Fruit fly (Drosophila melanogaster): ENCODE data around the gene CG12728.

Gene CG12728

DNA sequence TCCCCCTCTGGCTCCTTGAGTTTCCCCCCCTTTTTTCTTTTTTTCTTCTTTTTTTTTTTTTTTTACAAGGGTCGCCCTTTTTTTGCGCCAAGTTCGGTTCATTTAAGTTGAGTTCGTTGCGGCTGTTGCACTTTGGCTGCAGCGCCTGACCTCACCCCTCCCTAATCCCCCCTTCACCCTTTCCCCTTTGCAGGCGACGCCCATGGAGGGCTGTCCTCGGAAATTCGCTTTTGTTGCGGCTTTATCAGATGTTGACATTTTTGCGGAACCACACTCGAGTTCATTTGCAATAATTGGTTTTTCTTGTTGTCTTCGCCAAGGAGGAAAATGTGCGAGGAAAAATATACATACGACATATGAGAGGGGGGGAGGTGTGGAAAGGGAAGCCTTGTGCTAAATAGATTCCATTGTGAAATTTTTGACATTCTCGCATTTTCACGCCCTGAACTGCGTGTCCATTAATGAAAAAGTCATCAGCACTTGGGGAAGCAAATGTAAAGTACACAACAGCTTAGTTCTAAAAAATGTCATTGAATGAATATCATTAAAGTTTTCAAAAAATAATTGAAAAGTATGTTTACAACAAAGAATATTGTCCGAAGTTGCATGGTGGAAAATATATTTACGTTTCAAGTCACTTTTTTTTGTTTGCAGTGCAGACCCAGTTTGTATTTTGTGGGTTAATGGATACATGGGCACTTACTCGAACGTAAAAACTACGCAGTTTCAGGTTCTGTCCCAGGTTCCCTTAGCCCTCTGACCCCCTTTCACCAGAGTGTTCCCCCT, 32.1 kb downstream of the CG12728 start:
- TF ChIP-seq psq (optimal IDR thresholded peaks at IDR 0.05) (no peak), CG8478 (optimal IDR thresholded peaks at IDR 0.05) (no peak), EcR (GFP tag; optimal IDR thresholded peaks at IDR 0.05) (no peak), Dll (optimal IDR thresholded peaks at IDR 0.05) (no peak), pan (optimal IDR thresholded peaks at IDR 0.05) (no peak), usp (GFP tag; optimal IDR thresholded peaks at IDR 0.05) (no peak)

DNA sequence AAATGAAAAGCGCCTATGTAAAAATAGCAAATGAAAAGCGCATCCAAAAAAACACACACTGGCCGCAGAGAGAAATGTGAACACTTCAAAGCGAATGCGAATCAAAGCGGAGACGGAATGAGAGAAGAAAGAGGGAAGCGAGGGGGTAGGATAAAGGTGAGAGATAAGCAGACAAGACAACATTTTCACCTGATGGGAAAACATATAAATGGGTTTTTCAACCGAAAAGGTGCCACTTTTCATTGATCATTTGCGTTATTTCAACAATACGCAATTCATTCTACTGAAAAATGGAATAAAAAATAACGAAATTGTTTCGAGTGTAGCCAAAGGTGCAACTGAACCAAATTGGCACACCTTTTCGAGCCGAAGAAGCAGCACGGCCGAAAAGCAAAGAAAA, 34.7 kb downstream of the CG12728 start:
- no peak for TF ChIP-seq Dll (optimal IDR thresholded peaks at IDR 0.05)
- no peak for TF ChIP-seq usp (GFP tag; optimal IDR thresholded peaks at IDR 0.05)
- no peak for TF ChIP-seq CG8478 (optimal IDR thresholded peaks at IDR 0.05)
- TF ChIP-seq pan (optimal IDR thresholded peaks at IDR 0.05), result no peak
- no peak for TF ChIP-seq psq (optimal IDR thresholded peaks at IDR 0.05)
- no peak for TF ChIP-seq EcR (GFP tag; optimal IDR thresholded peaks at IDR 0.05)

DNA sequence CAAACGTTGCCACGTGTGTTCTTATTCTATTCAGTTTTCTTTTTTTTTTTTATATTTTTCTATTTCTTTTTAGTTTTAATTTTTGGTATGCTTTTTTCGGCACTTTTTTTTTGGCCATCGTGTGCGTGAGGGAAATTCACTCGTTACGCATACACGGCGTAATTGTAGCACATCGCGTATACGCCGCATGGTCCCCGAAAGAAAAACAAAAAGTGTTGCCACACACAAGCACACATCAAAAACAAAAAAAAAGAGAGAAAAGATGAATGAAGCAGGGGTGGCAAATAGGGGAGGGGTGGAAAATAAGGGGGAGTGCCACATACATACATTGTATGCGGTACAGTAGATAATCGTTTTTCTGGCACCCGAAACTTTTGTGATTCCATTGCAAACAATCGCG, 35.4 kb downstream of the CG12728 start:
- TF ChIP-seq CG8478 (optimal IDR thresholded peaks at IDR 0.05), result no peak
- TF ChIP-seq psq (optimal IDR thresholded peaks at IDR 0.05), result no peak

DNA sequence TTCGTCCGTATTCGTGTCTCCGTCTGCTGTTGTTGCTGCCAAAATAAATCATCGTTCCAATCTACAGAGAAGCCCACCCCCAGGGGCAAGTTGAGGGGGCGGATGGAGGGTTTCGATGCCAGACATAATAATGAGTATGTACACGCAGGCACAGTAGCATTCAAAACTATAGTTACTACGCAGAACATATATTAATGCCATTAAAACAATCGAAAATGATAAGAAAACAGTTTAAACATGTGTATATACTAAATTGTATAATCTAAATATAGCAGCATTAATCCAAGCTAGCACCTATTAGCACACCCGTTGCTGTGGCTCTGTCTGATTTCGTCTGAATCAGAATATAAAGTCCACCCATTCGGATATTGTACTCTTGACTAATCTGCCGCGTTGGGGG, 38.5 kb downstream of the CG12728 start:
- TF ChIP-seq psq (optimal IDR thresholded peaks at IDR 0.05), result no peak
- no peak for TF ChIP-seq EcR (GFP tag; optimal IDR thresholded peaks at IDR 0.05)
- no peak for TF ChIP-seq pan (optimal IDR thresholded peaks at IDR 0.05)
- TF ChIP-seq usp (GFP tag; optimal IDR thresholded peaks at IDR 0.05), result no peak
- TF ChIP-seq CG8478 (optimal IDR thresholded peaks at IDR 0.05), result no peak
- TF ChIP-seq Dll (optimal IDR thresholded peaks at IDR 0.05), result no peak

DNA sequence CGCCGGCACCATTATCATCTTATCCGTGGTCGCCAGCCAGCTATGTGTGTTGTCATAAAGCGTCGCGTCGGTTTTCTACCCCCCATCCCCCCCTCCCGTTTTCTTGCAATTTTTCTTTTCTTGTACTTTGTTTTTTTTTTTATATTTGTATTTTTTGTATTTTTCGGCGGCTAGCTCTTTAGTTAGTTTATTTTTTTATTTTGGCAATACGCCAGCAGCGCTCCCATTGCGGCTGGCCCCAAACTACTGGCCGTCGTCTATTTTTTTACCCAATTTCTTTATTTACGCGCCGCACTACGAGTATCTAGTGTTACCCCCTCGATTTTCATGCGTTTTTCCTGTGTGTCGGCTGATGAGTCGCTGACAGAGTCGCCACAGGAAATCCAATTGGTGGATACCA, 39.0 kb downstream of the CG12728 start:
- TF ChIP-seq pan (optimal IDR thresholded peaks at IDR 0.05) (no peak), usp (GFP tag; optimal IDR thresholded peaks at IDR 0.05) (no peak), CG8478 (optimal IDR thresholded peaks at IDR 0.05) (no peak), EcR (GFP tag; optimal IDR thresholded peaks at IDR 0.05) (no peak), psq (optimal IDR thresholded peaks at IDR 0.05) (no peak), Dll (optimal IDR thresholded peaks at IDR 0.05) (no peak)

DNA sequence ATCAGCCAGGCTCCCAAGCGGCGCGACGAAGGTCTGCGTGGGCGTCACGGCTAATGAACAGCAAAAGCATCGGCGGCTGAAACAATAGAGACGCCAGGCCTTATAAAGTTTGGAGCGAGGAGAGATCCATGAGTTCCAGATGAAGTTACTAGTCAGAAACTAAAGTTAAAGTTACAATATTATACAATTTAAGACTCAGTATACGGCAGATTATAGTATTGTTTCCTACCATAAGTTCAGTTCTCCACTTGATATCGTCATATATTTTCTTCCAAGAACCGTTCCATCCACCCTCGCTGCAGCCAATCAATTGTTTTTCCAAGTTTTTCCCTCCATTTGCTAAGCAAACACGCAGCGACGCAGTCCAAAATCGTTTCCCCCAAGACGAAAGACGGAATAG, 41.0 kb downstream of the CG12728 start:
- TF ChIP-seq usp (GFP tag; optimal IDR thresholded peaks at IDR 0.05) (no peak), Dll (optimal IDR thresholded peaks at IDR 0.05) (no peak), psq (optimal IDR thresholded peaks at IDR 0.05) (no peak), pan (optimal IDR thresholded peaks at IDR 0.05) (no peak), CG8478 (optimal IDR thresholded peaks at IDR 0.05) (no peak), EcR (GFP tag; optimal IDR thresholded peaks at IDR 0.05) (no peak)

DNA sequence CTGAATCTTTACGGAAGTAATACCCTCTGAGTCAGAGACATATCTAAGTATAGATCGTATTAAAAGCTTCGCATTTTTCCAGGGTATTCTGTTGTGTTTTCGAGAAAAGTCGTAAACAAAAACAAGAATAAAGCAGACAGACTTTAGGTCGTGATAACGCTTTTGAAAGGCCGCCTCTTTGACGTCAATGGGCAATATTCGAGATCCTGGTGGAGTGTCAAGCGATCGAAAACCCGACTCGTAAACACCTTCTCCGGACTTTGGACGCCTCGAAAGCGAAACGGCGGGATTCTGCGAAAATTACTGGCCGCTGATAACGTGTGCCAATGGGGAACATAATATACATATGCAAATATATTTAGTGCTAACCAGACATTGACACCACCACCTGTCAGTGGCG, 45.0 kb downstream of the CG12728 start:
- TF ChIP-seq EcR (GFP tag; optimal IDR thresholded peaks at IDR 0.05) (no peak), pan (optimal IDR thresholded peaks at IDR 0.05) (no peak), Dll (optimal IDR thresholded peaks at IDR 0.05) (no peak), CG8478 (optimal IDR thresholded peaks at IDR 0.05) (no peak), usp (GFP tag; optimal IDR thresholded peaks at IDR 0.05) (no peak), psq (optimal IDR thresholded peaks at IDR 0.05) (no peak)

DNA sequence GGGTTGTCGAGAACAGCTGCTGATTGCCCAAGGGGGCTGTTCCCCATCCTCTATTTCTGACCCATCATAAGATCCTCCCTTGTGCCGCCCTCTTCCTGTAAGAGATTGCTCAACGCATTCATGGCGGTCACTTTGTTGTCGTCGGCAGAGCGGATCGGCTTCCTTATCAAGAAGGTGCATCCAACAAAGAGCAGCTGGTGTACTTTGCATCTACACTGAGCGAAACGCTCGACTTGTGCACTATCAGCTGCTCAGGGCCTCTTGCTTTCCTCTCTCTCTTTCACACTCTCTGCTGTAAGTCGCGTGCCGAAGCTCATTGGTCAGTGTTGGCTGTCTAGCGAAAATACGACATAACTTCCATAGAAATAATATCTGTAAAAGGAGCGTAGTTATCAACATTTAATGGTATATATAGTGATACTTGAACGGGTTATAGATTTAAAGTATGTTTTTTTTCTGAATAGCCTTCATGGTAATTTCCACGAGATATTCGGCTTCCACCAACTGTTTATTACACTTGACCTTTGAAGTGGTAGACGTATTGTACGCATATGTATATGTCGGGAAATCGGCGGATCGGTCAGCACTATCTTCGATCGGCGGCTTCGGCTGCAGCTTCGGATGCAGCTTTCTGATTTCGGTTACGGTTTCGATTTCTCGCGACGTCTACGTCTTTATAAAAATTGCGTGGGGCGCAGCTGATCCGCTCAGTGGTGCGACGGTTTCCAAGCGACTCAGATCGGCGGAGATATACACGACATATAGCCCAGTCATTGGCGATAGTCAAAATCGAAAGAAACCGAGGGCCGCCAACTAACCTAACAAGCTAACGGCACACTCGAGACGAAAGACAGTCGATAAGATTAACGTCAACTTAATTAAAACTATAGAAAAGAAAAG, 45.9 kb downstream of the CG12728 start, which contains the start of gene CG5966:
Gene CG5966, plus strand, starts transcription at position 704 of the 900 bp plus-strand sequence.
- no peak for TF ChIP-seq EcR (GFP tag; optimal IDR thresholded peaks at IDR 0.05)
- no peak for TF ChIP-seq CG8478 (optimal IDR thresholded peaks at IDR 0.05)
- no peak for TF ChIP-seq pan (optimal IDR thresholded peaks at IDR 0.05)
- TF ChIP-seq usp (GFP tag; optimal IDR thresholded peaks at IDR 0.05), result no peak
- TF ChIP-seq Dll (optimal IDR thresholded peaks at IDR 0.05), result no peak
- no peak for TF ChIP-seq psq (optimal IDR thresholded peaks at IDR 0.05)

DNA sequence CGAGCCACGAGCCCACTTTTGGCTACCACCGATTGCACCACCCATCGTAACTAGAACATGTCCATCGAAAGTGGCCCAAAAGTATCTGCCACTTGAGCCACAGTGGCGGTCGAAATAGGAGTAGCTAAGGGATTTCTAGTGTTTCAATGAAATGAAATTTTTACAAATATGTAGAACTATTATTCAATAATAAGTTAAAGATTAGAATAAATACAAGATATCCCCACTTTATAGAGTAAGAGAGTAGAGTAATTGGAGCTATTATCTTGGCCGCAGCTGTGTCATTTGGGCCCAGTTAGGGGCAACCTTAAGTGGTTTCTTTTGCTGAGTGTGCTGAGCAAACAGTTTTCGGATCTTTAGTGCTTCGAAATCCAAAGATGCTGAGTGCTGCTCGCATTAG, 47.0 kb downstream of the CG12728 start:
- TF ChIP-seq EcR (GFP tag; optimal IDR thresholded peaks at IDR 0.05) (no peak), psq (optimal IDR thresholded peaks at IDR 0.05) (no peak), Dll (optimal IDR thresholded peaks at IDR 0.05) (no peak), usp (GFP tag; optimal IDR thresholded peaks at IDR 0.05) (no peak), pan (optimal IDR thresholded peaks at IDR 0.05) (no peak), CG8478 (optimal IDR thresholded peaks at IDR 0.05) (no peak)

DNA sequence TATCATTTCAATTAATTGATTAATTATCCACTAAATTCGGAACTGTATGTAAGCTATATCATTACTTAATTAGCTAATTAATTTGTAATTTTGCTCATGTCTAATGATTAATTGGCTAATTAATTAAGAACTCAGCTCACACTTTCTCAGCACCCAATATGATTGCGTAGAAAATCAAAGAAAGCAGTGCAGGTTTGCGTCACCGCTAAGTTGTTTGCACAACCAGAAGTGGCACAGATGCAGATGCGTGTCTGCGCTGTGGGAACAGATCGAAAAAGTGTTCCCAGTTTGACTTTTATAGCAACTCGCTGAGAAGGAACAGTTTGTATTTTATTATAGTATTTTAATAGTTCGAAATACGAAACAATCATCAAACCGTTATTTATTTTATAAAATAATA, 49.7 kb downstream of the CG12728 start:
- TF ChIP-seq psq (optimal IDR thresholded peaks at IDR 0.05) (no peak), EcR (GFP tag; optimal IDR thresholded peaks at IDR 0.05) (no peak), usp (GFP tag; optimal IDR thresholded peaks at IDR 0.05) (no peak), CG8478 (optimal IDR thresholded peaks at IDR 0.05) (no peak), pan (optimal IDR thresholded peaks at IDR 0.05) (no peak), Dll (optimal IDR thresholded peaks at IDR 0.05) (no peak)

DNA sequence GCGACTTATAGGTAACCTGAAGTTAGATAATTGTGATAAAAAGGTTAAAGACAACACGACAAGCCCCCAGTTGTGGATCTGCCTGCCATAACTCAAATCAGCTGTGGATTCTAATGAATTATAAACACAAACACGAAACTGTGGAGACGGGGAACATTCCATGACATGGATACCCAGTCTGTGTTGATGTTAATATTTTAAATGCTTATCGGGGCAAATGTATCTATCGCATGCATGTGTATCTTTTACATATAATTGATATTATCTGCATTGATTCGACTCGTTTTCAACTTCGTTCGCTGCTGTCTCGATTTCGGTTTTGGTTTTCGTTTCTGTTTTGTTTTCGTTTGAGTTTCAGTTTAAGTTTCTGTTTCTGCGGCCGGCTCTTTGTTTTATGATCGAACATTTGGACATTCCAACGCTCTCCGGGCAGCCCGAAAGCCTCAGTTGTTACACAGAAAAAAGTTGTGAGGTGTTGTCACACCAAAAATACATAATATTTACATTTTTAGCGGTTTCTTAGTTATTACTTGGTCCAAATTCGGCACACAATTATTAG, 50.4 kb downstream of the CG12728 start:
- TF ChIP-seq psq (optimal IDR thresholded peaks at IDR 0.05) (no peak), EcR (GFP tag; optimal IDR thresholded peaks at IDR 0.05) (no peak), CG8478 (optimal IDR thresholded peaks at IDR 0.05) (no peak), usp (GFP tag; optimal IDR thresholded peaks at IDR 0.05) (no peak), Dll (optimal IDR thresholded peaks at IDR 0.05) (no peak), pan (optimal IDR thresholded peaks at IDR 0.05) (no peak)
